Fruit fly (Drosophila melanogaster) whole organism, embryonic: Measurements from ENCODE around the gene CG12075.
A peak's percentile ranks its signal among the peaks of the same experiment; 100 is the strongest.

Experiments used
- Aef1 ChIP-seq: fragments of 200-800 bp; sonication (Bioruptor generic); IDR thresholded peaks from 3 replicates; pipeline ENCODE4 v1.3.6; 2022; ENCODE audit warnings: missing biosample characterization, missing genetic modification characterization
- Atf-2 ChIP-seq: fragments of 200-800 bp; sonication (Bioruptor generic); optimal IDR thresholded peaks from 2 replicates; lab custom pipeline; 2016; ENCODE audit warnings: missing biosample characterization, missing genetic modification characterization
- CG10366 ChIP-seq: fragments of 200-800 bp; sonication (Bioruptor generic); IDR thresholded peaks from 2 replicates; pipeline ENCODE4 v1.3.6; 2022; ENCODE audit warnings: missing biosample characterization, missing genetic modification characterization
- CG14667 ChIP-seq: fragments of 200-800 bp; sonication (Bioruptor generic); IDR thresholded peaks from 2 replicates; pipeline ENCODE4 v1.3.6; 2022; ENCODE audit warnings: missing biosample characterization, missing genetic modification characterization
- CG14860 ChIP-seq: fragments of 200-800 bp; sonication (Bioruptor generic); IDR thresholded peaks from 3 replicates; pipeline ENCODE4 v1.3.6; 2022; ENCODE audit warnings: missing biosample characterization, missing genetic modification characterization; ENCODE audit not compliant: partially characterized antibody
- CG15269 ChIP-seq: fragments of 200-800 bp; sonication (Bioruptor generic); optimal IDR thresholded peaks from 2 replicates; lab custom pipeline; 2018; ENCODE audit warnings: missing biosample characterization, mild to moderate bottlenecking, missing genetic modification characterization, moderate library complexity
- CG1602 ChIP-seq: fragments of 200-800 bp; sonication (Bioruptor generic); optimal IDR thresholded peaks from 3 replicates; lab custom pipeline; 2016; ENCODE audit warnings: missing biosample characterization, missing genetic modification characterization
- CG17829 ChIP-seq: fragments of 200-800 bp; optimal IDR thresholded peaks from 2 replicates; lab custom pipeline; 2019; ENCODE audit warnings: missing biosample characterization, mild to moderate bottlenecking, missing genetic modification characterization, moderate library complexity
- CG2129 ChIP-seq: fragments of 200-800 bp; sonication (Bioruptor generic); IDR thresholded peaks from 2 replicates; pipeline ENCODE4 v1.3.6; 2022; ENCODE audit warnings: missing biosample characterization, missing genetic modification characterization; ENCODE audit not compliant: partially characterized antibody
- CG30431 ChIP-seq: fragments of 200-800 bp; sonication (Bioruptor generic); optimal IDR thresholded peaks from 2 replicates; lab custom pipeline; 2017; ENCODE audit warnings: missing biosample characterization, missing genetic modification characterization
- CG34376 ChIP-seq: fragments of 200-800 bp; sonication (Bioruptor generic); optimal IDR thresholded peaks from 2 replicates; lab custom pipeline; 2018; ENCODE audit warnings: missing biosample characterization, mild to moderate bottlenecking, missing genetic modification characterization
- CG7271 ChIP-seq: fragments of 200-800 bp; sonication (Bioruptor generic); optimal IDR thresholded peaks from 2 replicates; lab custom pipeline; 2018; ENCODE audit warnings: missing biosample characterization, mild to moderate bottlenecking, missing genetic modification characterization, moderate library complexity
- CG7987 ChIP-seq: fragments of 200-800 bp; sonication (Bioruptor generic); optimal IDR thresholded peaks from 2 replicates; lab custom pipeline; 2018; ENCODE audit warnings: missing biosample characterization, mild to moderate bottlenecking, missing genetic modification characterization, moderate library complexity
- CG8478 ChIP-seq: fragments of >200 bp; optimal IDR thresholded peaks from 2 replicates; lab custom pipeline; 2018
- E2f1 ChIP-seq: fragments of 200-800 bp; sonication (Bioruptor generic); IDR thresholded peaks from 2 replicates; pipeline ENCODE4 v1.3.6; 2022; ENCODE audit warnings: missing biosample characterization, missing genetic modification characterization
- E2f2 ChIP-seq: fragments of 200-800 bp; sonication (Bioruptor generic); IDR thresholded peaks from 2 replicates; pipeline ENCODE4 v1.3.6; 2022; ENCODE audit warnings: missing biosample characterization, missing genetic modification characterization
- Gsc ChIP-seq: fragments of 200-800 bp; sonication (Bioruptor generic); IDR thresholded peaks from 2 replicates; pipeline ENCODE4 v1.3.6; 2022; ENCODE audit warnings: missing biosample characterization, missing genetic modification characterization
- H15 ChIP-seq: fragments of 200-800 bp; sonication (Bioruptor generic); IDR thresholded peaks from 3 replicates; pipeline ENCODE4 v1.3.6; 2022; ENCODE audit warnings: missing biosample characterization, missing genetic modification characterization
- HHEX ChIP-seq: fragments of 200-800 bp; sonication (Bioruptor generic); optimal IDR thresholded peaks from 3 replicates; lab custom pipeline; 2017; ENCODE audit warnings: missing biosample characterization, mild to moderate bottlenecking, missing genetic modification characterization, missing genetic modification reagents
- Kr ChIP-seq: fragments of 200-800 bp; sonication (Bioruptor generic); optimal IDR thresholded peaks from 2 replicates; lab custom pipeline; 2017; ENCODE audit warnings: missing biosample characterization, mild to moderate bottlenecking, missing genetic modification characterization
- Lpt ChIP-seq: fragments of >200 bp; optimal IDR thresholded peaks from 2 replicates; lab custom pipeline; 2018; ENCODE audit warnings: missing biosample characterization, missing genetic modification characterization
- Mes4 ChIP-seq: fragments of 200-800 bp; sonication (Bioruptor generic); optimal IDR thresholded peaks from 2 replicates; lab custom pipeline; 2016; ENCODE audit warnings: missing biosample characterization, missing genetic modification characterization
- Myb ChIP-seq: fragments of 200-800 bp; sonication (Bioruptor generic); optimal IDR thresholded peaks from 2 replicates; lab custom pipeline; 2016; ENCODE audit warnings: missing biosample characterization, missing genetic modification characterization
- Nf-YC ChIP-seq: fragments of 200-800 bp; optimal IDR thresholded peaks from 3 replicates; lab custom pipeline; 2019; ENCODE audit warnings: missing biosample characterization, mild to moderate bottlenecking, missing genetic modification characterization, moderate library complexity
- Stat92E ChIP-seq, 3 experiments: fragments of >200 bp in 2 of 3; fragments of 200-800 bp in 1 of 3; sonication (Bioruptor generic) in 1 of 3; optimal IDR thresholded peaks; 2 replicates each; lab custom pipeline; 2017 to 2019; ENCODE audit warnings: missing biosample characterization in 3 of 3, missing genetic modification characterization in 3 of 3, mild to moderate bottlenecking in 1 of 3, moderate library complexity in 1 of 3
- Trl ChIP-seq, 3 experiments: fragments of >200 bp in 2 of 3; fragments of 200-800 bp in 1 of 3; sonication (Bioruptor generic) in 1 of 3; optimal IDR thresholded peaks; 2 replicates in 1 of 3; 3 replicates in 2 of 3; lab custom pipeline; 2016 to 2017; ENCODE audit warnings: missing biosample characterization in 1 of 3, missing genetic modification characterization in 1 of 3
- ara ChIP-seq: fragments of 200-800 bp; sonication (Bioruptor generic); IDR thresholded peaks from 2 replicates; pipeline ENCODE4 v1.3.6; 2022; ENCODE audit warnings: missing biosample characterization, missing genetic modification characterization
- ase ChIP-seq: fragments of 200-800 bp; sonication (Bioruptor generic); IDR thresholded peaks from 3 replicates; pipeline ENCODE4 v1.3.6; 2022; ENCODE audit warnings: missing biosample characterization, missing genetic modification characterization
- ato ChIP-seq: fragments of 200-800 bp; sonication (Bioruptor generic); IDR thresholded peaks from 2 replicates; pipeline ENCODE4 v1.3.6; 2022; ENCODE audit warnings: missing biosample characterization, missing genetic modification characterization; ENCODE audit not compliant: partially characterized antibody
- az2 ChIP-seq: fragments of 200-800 bp; sonication (Bioruptor generic); optimal IDR thresholded peaks from 3 replicates; lab custom pipeline; 2016; ENCODE audit warnings: missing biosample characterization, missing genetic modification characterization
- chif ChIP-seq, 2 experiments: fragments of 200-800 bp; sonication (Bioruptor generic); optimal IDR thresholded peaks; 3 replicates each; lab custom pipeline; 2016; ENCODE audit warnings: missing biosample characterization in 2 of 2, missing genetic modification characterization in 2 of 2
- dan ChIP-seq: fragments of 200-800 bp; sonication (Bioruptor generic); IDR thresholded peaks from 2 replicates; pipeline ENCODE4 v1.3.6; 2022; ENCODE audit warnings: missing biosample characterization, missing genetic modification characterization
- dmrt11E ChIP-seq: fragments of 200-800 bp; sonication (Bioruptor generic); optimal IDR thresholded peaks from 3 replicates; lab custom pipeline; 2018; ENCODE audit warnings: missing biosample characterization, mild to moderate bottlenecking, missing genetic modification characterization, moderate library complexity
- en ChIP-seq: fragments of 200-800 bp; sonication (Bioruptor generic); optimal IDR thresholded peaks from 2 replicates; lab custom pipeline; 2016; ENCODE audit warnings: missing biosample characterization, missing genetic modification characterization
- esg ChIP-seq: fragments of 200-800 bp; sonication (Bioruptor generic); conservative IDR thresholded peaks from 2 replicates; pipeline ENCODE4 v1.3.6; 2022; ENCODE audit warnings: missing biosample characterization, missing genetic modification characterization
- eve ChIP-seq, 2 experiments: fragments of >200 bp; optimal IDR thresholded peaks; 2 replicates each; lab custom pipeline; 2017; ENCODE audit warnings: missing biosample characterization in 2 of 2, missing genetic modification characterization in 2 of 2
- gcm ChIP-seq: fragments of 200-800 bp; sonication (Bioruptor generic); optimal IDR thresholded peaks from 2 replicates; lab custom pipeline; 2019; ENCODE audit warnings: missing biosample characterization, mild to moderate bottlenecking, missing genetic modification characterization, moderate library complexity
- hbn ChIP-seq: fragments of 200-800 bp; sonication (Bioruptor generic); IDR thresholded peaks from 2 replicates; pipeline ENCODE4 v1.3.6; 2022; ENCODE audit warnings: missing biosample characterization, missing genetic modification characterization; ENCODE audit not compliant: partially characterized antibody
- hth ChIP-seq: fragments of >200 bp; optimal IDR thresholded peaks from 2 replicates; lab custom pipeline; 2017; ENCODE audit warnings: inconsistent platforms
- kah ChIP-seq: fragments of 200-800 bp; sonication (Bioruptor generic); optimal IDR thresholded peaks from 2 replicates; lab custom pipeline; 2018; ENCODE audit warnings: missing biosample characterization, mild to moderate bottlenecking, missing genetic modification characterization
- kni ChIP-seq: fragments of 200-800 bp; sonication (Bioruptor generic); optimal IDR thresholded peaks from 3 replicates; lab custom pipeline; 2017; ENCODE audit warnings: mild to moderate bottlenecking, missing biosample characterization, missing genetic modification reagents, missing genetic modification characterization
- pros ChIP-seq: fragments of 200-800 bp; sonication (Bioruptor generic); optimal IDR thresholded peaks from 3 replicates; lab custom pipeline; 2019; ENCODE audit warnings: missing biosample characterization, mild to moderate bottlenecking, missing genetic modification characterization, moderate library complexity
- row ChIP-seq: fragments of 200-800 bp; sonication (Bioruptor generic); IDR thresholded peaks from 3 replicates; pipeline ENCODE4 v1.3.6; 2022; ENCODE audit warnings: missing biosample characterization, missing genetic modification characterization
- schlank ChIP-seq: fragments of 200-800 bp; sonication (Bioruptor generic); optimal IDR thresholded peaks from 2 replicates; lab custom pipeline; 2018; ENCODE audit warnings: missing biosample characterization, mild to moderate bottlenecking, missing genetic modification characterization
- slbo ChIP-seq: fragments of 200-800 bp; sonication (Bioruptor generic); IDR thresholded peaks from 2 replicates; pipeline ENCODE4 v1.3.6; 2022; ENCODE audit warnings: missing biosample characterization, missing genetic modification characterization
- slou ChIP-seq: fragments of 200-800 bp; sonication (Bioruptor generic); optimal IDR thresholded peaks from 3 replicates; lab custom pipeline; 2016; ENCODE audit warnings: missing biosample characterization, missing genetic modification characterization
- sob ChIP-seq: fragments of 200-800 bp; sonication (Bioruptor generic); IDR thresholded peaks from 2 replicates; pipeline ENCODE4 v1.3.6; 2022; ENCODE audit warnings: missing biosample characterization, missing genetic modification characterization
- stc ChIP-seq: fragments of 200-800 bp; sonication (Bioruptor generic); IDR thresholded peaks from 2 replicates; pipeline ENCODE4 v1.3.6; 2022; ENCODE audit warnings: missing biosample characterization, missing genetic modification characterization
- tll ChIP-seq, 2 experiments: fragments of 200-800 bp in 1 of 2; fragments of >200 bp in 1 of 2; sonication (Bioruptor generic) in 1 of 2; optimal IDR thresholded peaks; 2 replicates each; lab custom pipeline; 2017 to 2019; ENCODE audit warnings: missing biosample characterization in 2 of 2, missing genetic modification characterization in 2 of 2, mild to moderate bottlenecking in 1 of 2, moderate library complexity in 1 of 2

CG12075 gene

DNA sequence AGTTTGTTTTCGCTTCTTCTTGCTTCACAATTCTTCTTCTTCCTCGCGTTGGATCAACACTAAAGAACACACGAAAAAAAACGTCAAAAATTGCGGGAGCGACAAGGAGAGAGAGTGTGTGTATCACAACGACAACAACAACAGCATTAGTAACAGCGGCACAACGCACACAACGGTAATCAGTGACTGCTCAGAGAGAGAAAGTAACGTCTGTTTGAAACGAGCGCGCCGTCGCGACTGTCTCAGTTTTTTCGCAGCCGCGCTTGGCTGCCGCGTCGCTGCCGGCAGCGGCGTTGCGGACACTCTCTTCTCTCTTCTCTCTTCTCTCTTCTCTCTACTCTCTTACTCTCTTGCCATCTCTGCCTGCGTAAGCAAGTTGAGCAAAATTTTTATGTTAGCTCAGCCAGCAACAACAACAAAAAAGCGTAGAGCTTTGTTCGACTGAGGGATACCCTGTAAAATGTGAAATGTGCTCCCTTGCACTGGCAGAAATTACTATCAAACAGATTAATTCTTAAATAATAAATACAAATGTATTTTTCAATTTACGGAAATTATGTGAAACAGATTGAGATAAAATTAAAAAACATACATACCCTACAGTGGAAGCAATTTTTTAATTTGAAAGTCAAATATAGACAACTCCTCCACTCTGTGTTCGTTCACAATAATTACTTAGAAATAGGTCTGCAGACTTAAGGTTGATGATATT is 53.6 kb downstream of the CG12075 start (continued):
- no peak for TF ChIP-seq schlank
- peak; percentile 72 for TF ChIP-seq E2f1 (GFP tag; lab: Robert Waterston, UW)
- peak; percentile 76 for TF ChIP-seq sob (GFP tag; lab: Robert Waterston, UW)
- peak; percentile 41; the same call in 1 of the 2 replicates for TF ChIP-seq ato
- no peak for TF ChIP-seq CG2129 (GFP tag; lab: Robert Waterston, UW)
- TF ChIP-seq Trl (optimal IDR thresholded peaks at IDR 0.05; lab: Kevin White, UChicago): peak; percentile 92
- peak; percentile 26 for TF ChIP-seq Trl (GFP tag; optimal IDR thresholded peaks at IDR 0.05; lab: Kevin White, UChicago)
- no peak for TF ChIP-seq hth (lab: Kevin White, UChicago)
- TF ChIP-seq ara (GFP tag; lab: Robert Waterston, UW): 0 out of 2 replicates have a peak, but pooled peaks have one; percentile 38
- peak; percentile 90 for TF ChIP-seq row (GFP tag; lab: Robert Waterston, UW)
- TF ChIP-seq H15 (GFP tag; lab: Robert Waterston, UW): no peak
- TF ChIP-seq stc (GFP tag; lab: Robert Waterston, UW): peak; percentile 56
- TF ChIP-seq slou (GFP tag; lab: Kevin White, UChicago): no peak
- TF ChIP-seq az2 (GFP tag; lab: Kevin White, UChicago): peak; percentile 78
- peak; percentile 38 for TF ChIP-seq CG1602
- TF ChIP-seq Aef1 (GFP tag; lab: Robert Waterston, UW): peak; percentile 79
- peak; percentile 62 for TF ChIP-seq CG14667 (GFP tag; lab: Robert Waterston, UW)
- peak; percentile 78 for TF ChIP-seq CG15269
- peak; percentile 48 for TF ChIP-seq CG30431 (GFP tag; lab: Kevin White, UChicago)
- TF ChIP-seq Gsc (GFP tag; lab: Robert Waterston, UW): 0 out of 2 replicates have a peak, but pooled peaks have one; percentile 29
- TF ChIP-seq tll (GFP tag; optimal IDR thresholded peaks at IDR 0.05; lab: Kevin White, UChicago): no peak
- TF ChIP-seq Kr (GFP tag; lab: Kevin White, UChicago): no peak
- no peak for TF ChIP-seq en (GFP tag; lab: Kevin White, UChicago)
- TF ChIP-seq HHEX (GFP tag; lab: Kevin White, UChicago): peak; percentile 71
- TF ChIP-seq hbn (GFP tag; lab: Robert Waterston, UW): no peak
- TF ChIP-seq esg (GFP tag; lab: Robert Waterston, UW): peak; percentile 61
- peak; percentile 44 for TF ChIP-seq kah (GFP tag; lab: Kevin White, UChicago)
- no peak for TF ChIP-seq Myb
- TF ChIP-seq pros: peak; percentile 50
- peak; percentile 64 for TF ChIP-seq CG17829 (tag; lab: Kevin White, UChicago)
- TF ChIP-seq CG8478: no peak
- no peak for TF ChIP-seq Stat92E (GFP tag; optimal IDR thresholded peaks at IDR 0.05; lab: Kevin White, UChicago)
- TF ChIP-seq Lpt (GFP tag; lab: Kevin White, UChicago): no peak
- peak; percentile 5 for TF ChIP-seq CG7987 (GFP tag; lab: Kevin White, UChicago)
- peak; percentile 39 for TF ChIP-seq kni (GFP tag; lab: Kevin White, UChicago)
- TF ChIP-seq Nf-YC: no peak
- TF ChIP-seq eve (GFP tag; optimal IDR thresholded peaks at IDR 0.05; lab: Kevin White, UChicago): peak in 1 of 2 experiments; percentile 79
- TF ChIP-seq Atf-2 (GFP tag; lab: Kevin White, UChicago): peak; percentile 13
- no peak for TF ChIP-seq dan
- peak; percentile 13 for TF ChIP-seq CG34376 (GFP tag; lab: Kevin White, UChicago)
- TF ChIP-seq CG14860 (GFP tag; lab: Robert Waterston, UW): no peak
- TF ChIP-seq dmrt11E (tag; lab: Kevin White, UChicago): peak; percentile 53
- peak; percentile 77 for TF ChIP-seq slbo (GFP tag; lab: Robert Waterston, UW)
- TF ChIP-seq CG10366 (GFP tag; lab: Robert Waterston, UW): peak; percentile 69
- TF ChIP-seq CG7271: no peak
- peak; percentile 61; the same call in 1 of the 2 replicates for TF ChIP-seq E2f2
- peak; percentile 62; the same call in 2 of the 3 replicates for TF ChIP-seq ase
- peak; percentile 44 for TF ChIP-seq gcm (GFP tag; lab: Kevin White, UChicago)
- no peak for TF ChIP-seq Mes4
- peak; percentile 19 to 26 for TF ChIP-seq chif (GFP tag; optimal IDR thresholded peaks at IDR 0.05; lab: Kevin White, UChicago)
